Worm (Caenorhabditis elegans) whole organism, midembryonic: Measurements from ENCODE around the gene exc-12.

Source experiments
- T22C8.4 ChIP-seq: fragments of 200-800 bp; sonication (Bioruptor generic); IDR thresholded peaks from 2 replicates; pipeline ENCODE4 v1.3.6; 2022; ENCODE audit warnings: missing genetic modification characterization, missing compliant biosample characterization
- klf-2 ChIP-seq: fragments of 200-800 bp; sonication (Bioruptor generic); conservative IDR thresholded peaks from 2 replicates; pipeline ENCODE4 v1.3.6; 2022; ENCODE audit warnings: missing genetic modification reagents, missing genetic modification characterization, missing compliant biosample characterization
- ref-1 ChIP-seq: fragments of 200-800 bp; sonication (Bioruptor generic); conservative IDR thresholded peaks from 2 replicates; pipeline ENCODE4 v1.3.6; 2022; ENCODE audit warnings: missing genetic modification reagents, missing genetic modification characterization, missing compliant biosample characterization
- ztf-23 ChIP-seq: fragments of 200-800 bp; sonication (Bioruptor generic); IDR thresholded peaks from 2 replicates; pipeline ENCODE4 v1.3.6; 2022; ENCODE audit warnings: missing genetic modification reagents, missing genetic modification characterization, missing compliant biosample characterization
- ztf-29 ChIP-seq: fragments of 200-800 bp; sonication (Bioruptor generic); IDR thresholded peaks from 2 replicates; pipeline ENCODE4 v1.3.6; 2022; ENCODE audit warnings: missing genetic modification reagents, missing genetic modification characterization, missing compliant biosample characterization

ce11 chrIII:13580076-13580475 is 9.8 kb upstream of the exc-12 start:
- no peak for TF ChIP-seq T22C8.4 (GFP tag; lab: Robert Waterston, UW)
- no peak for TF ChIP-seq klf-2 (GFP tag; lab: Robert Waterston, UW)
- TF ChIP-seq ztf-29 (GFP tag; lab: Robert Waterston, UW) = no peak
- no peak for TF ChIP-seq ref-1
- no peak for TF ChIP-seq ztf-23 (GFP tag; lab: Robert Waterston, UW)
